Worm (Caenorhabditis elegans): ENCODE results near the gene B0457.6.

The B0457.6 gene

DNA sequence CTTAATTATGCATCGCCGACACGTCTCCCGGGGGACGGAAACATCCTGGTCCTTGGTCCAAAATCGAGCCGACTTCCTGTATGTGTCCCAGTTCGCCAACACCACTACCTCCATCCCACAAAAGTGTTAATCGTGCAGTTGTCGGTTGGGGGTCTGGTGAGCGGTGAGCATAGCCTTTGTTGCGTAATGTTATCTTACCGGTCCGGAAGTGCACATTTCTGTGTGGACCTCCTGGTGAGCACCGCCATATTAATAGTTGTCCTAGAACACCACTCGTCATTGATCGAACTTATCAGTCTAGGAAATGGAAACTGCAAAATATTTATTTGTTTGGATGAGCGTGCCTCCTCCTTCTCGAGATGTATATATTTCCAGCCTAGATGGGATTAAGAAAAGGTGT lies 25.0 kb upstream of the B0457.6 start (continued):
- TF ChIP-seq egl-27 (tag; optimal IDR thresholded peaks at IDR 0.05): no peak

DNA sequence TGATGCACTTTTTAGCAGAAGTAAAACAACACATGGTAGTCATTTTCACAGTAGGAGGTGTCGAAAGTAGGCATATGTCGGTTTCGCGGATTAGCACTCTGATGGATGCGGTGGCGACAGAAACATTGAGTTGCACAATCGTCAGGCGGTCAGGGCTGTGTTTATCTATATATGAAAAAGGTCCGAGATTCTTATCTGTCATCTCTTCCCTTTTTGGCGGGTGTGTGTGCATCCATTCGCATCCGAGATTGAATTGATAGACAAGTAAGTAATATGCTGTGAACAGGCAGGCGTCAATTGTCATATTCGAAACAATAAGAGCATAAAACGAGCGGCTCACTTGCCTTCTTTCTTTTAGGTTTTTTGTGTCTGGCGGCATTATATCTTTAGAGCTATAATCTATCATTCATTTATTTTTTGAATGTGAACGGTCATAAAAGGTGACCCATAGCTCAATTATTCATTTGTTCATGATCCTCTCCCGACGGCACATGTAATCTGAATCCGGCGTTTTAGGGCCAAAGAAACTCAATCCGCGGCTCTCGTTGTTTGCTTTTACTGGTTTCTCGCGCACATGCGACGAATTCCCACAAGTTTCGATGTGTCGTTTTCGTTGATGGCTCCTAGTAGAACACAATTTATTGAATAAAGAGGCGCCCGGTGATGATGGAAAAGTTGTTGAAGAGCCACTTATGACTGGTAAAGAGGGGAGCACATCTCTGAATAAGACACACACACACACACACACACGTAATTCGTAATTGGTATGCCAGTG lies 23.5 kb upstream of the B0457.6 start:
- TF ChIP-seq nhr-41 (GFP tag; IDR thresholded peaks at IDR 0.05) (no peak), F10B5.3 (tag; optimal IDR thresholded peaks at IDR 0.05) (no peak), arid-1 (GFP tag; conservative IDR thresholded peaks at IDR 0.05) (no peak), ceh-44 (GFP tag; IDR thresholded peaks at IDR 0.05) (no peak), aha-1 (tag) (peak; percentile 90), daf-16 (GFP tag; optimal IDR thresholded peaks at IDR 0.05) (no peak), daf-16 (tag; optimal IDR thresholded peaks at IDR 0.05) (no peak), unc-62 (GFP tag; optimal IDR thresholded peaks at IDR 0.05 in 1 of 2) (no peak), unc-62 (tag; optimal IDR thresholded peaks at IDR 0.05) (no peak), nhr-11 (tag; optimal IDR thresholded peaks at IDR 0.05) (no peak)

DNA sequence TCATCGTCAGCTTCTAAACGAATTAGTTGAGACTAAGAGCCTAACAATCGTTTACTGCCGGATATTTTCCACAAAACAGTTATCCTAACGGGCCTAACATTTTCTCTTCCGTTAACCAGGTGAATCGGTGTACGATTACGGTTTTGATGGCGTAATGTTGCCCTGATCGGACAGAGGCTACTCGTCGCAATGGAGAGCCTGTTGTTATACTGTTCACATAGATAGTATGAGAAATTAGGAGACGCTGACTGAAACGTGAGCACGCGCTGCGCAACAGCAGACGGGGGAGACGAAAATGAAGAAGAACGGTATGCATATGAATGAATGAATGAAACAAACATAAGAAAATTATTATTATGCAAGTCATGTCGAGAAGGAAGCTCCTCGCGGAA lies 22.9 kb upstream of the B0457.6 start:
- TF ChIP-seq snpc-4 (tag; optimal IDR thresholded peaks at IDR 0.05) (no peak), F10B5.3 (tag; optimal IDR thresholded peaks at IDR 0.05) (no peak), zag-1 (tag; optimal IDR thresholded peaks at IDR 0.05) (no peak), ZK546.5 (tag; optimal IDR thresholded peaks at IDR 0.05) (no peak), madf-9 (GFP tag; conservative IDR thresholded peaks at IDR 0.05) (no peak), zip-2 (tag; optimal IDR thresholded peaks at IDR 0.05) (no peak), daf-19 (GFP tag; conservative IDR thresholded peaks at IDR 0.05) (no peak), nhr-28 (tag; optimal IDR thresholded peaks at IDR 0.05) (no peak), egl-43 (GFP tag; IDR thresholded peaks at IDR 0.05) (no peak), dmd-6 (GFP tag; IDR thresholded peaks at IDR 0.05) (no peak), Y105C5A.15 (GFP tag; IDR thresholded peaks at IDR 0.05) (no peak), T26A8.4 (GFP tag; IDR thresholded peaks at IDR 0.05) (no peak), hlh-11 (tag; optimal IDR thresholded peaks at IDR 0.05) (no peak), mxl-3 (GFP tag; optimal IDR thresholded peaks at IDR 0.05) (no peak), pqm-1 (tag; optimal IDR thresholded peaks at IDR 0.05) (no peak)

DNA sequence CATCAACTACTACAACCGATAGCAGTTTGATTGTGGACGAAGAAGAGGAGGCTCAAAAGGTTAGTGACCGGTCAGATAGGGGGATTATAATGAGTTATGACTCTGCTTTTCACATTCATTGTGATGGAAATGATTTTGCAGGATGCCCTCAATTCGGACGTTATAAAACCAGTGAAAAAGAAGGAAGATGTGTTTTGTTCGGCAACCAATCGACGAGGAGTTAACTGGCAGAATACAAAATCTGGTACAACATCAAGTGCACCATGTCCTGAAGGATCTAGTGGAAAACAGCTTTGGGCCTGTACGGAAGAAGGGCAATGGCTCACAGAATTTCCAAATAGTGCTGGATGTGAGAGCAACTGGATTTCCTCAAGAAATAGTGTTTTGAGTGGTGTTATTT lies 18.4 kb upstream of the B0457.6 start:
- peak in 1 of 2 experiments; percentile 96 for TF ChIP-seq unc-62 (GFP tag; optimal IDR thresholded peaks at IDR 0.05 in 1 of 2)
- TF ChIP-seq unc-62 (tag; optimal IDR thresholded peaks at IDR 0.05): no peak
- TF ChIP-seq arid-1 (GFP tag; conservative IDR thresholded peaks at IDR 0.05): no peak

DNA sequence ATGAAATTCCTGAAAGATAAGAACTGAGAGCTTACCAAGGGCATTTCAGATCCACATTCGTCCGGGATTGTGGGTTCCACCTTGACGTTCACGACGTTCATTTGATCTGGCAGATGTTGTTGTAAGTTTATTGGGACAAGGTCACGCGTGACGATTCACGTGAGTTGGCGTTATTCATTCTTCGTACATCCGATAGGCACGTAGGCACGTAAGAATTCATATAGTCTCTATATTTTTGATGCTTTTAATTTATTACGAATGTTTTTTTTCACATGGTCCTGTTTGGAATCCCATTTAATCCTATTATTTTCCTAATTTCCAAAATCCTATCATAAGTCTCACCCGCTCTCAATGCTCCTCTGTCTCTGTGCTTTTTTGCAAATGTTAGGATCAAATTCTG lies 10.3 kb upstream of the B0457.6 start, which contains the start of gene B0457.4:
B0457.4 (minus strand) TSS at position 101 of the 400 bp plus-strand sequence.
- no peak for TF ChIP-seq dmd-8 (GFP tag; IDR thresholded peaks at IDR 0.05)
- TF ChIP-seq ceh-20 (GFP tag; IDR thresholded peaks at IDR 0.05): no peak
- no peak for TF ChIP-seq F49E8.2 (tag; optimal IDR thresholded peaks at IDR 0.05; ENCODE audit: borderline replicate concordance)
- TF ChIP-seq nhr-10 (tag; optimal IDR thresholded peaks at IDR 0.05): no peak
- TF ChIP-seq egl-27 (tag; optimal IDR thresholded peaks at IDR 0.05): no peak
- TF ChIP-seq pha-4 (GFP tag; IDR thresholded peaks at IDR 0.05): no peak
- TF ChIP-seq pha-4 (tag; optimal IDR thresholded peaks at IDR 0.05): no peak
- TF ChIP-seq ceh-82 (tag; optimal IDR thresholded peaks at IDR 0.05): no peak
- TF ChIP-seq ztf-7 (tag; optimal IDR thresholded peaks at IDR 0.05): no peak
- no peak for TF ChIP-seq zag-1 (tag; optimal IDR thresholded peaks at IDR 0.05)
- no peak for TF ChIP-seq ctbp-1 (GFP tag; IDR thresholded peaks at IDR 0.05)
- no peak for TF ChIP-seq egl-43 (GFP tag; IDR thresholded peaks at IDR 0.05)
- TF ChIP-seq gei-8 (GFP tag; optimal IDR thresholded peaks at IDR 0.05): no peak
- TF ChIP-seq zip-2 (tag; optimal IDR thresholded peaks at IDR 0.05): no peak

Data from whole organism, L4 larva.